Worm (Caenorhabditis elegans) whole organism, L3 larva: ENCODE data around the gene C34F11.8.

Source experiments
- jun-1 ChIP-seq: fragments of 150-350 bp; optimal IDR thresholded peaks from 2 replicates; lab custom pipeline; 2014; ENCODE audit warnings: missing biosample characterization, missing genetic modification reagents, missing genetic modification characterization
- nhr-77 ChIP-seq: fragments of 150-350 bp; optimal IDR thresholded peaks from 2 replicates; lab custom pipeline; 2014; ENCODE audit warnings: missing biosample characterization, missing genetic modification characterization
- pha-4 ChIP-seq: fragments of 150-350 bp; optimal IDR thresholded peaks from 2 replicates; lab custom pipeline; 2014; ENCODE audit warnings: missing biosample characterization, missing genetic modification reagents, missing genetic modification characterization

- TF ChIP-seq pha-4 (tag; lab: Kevin White, UChicago) = no peak
- TF ChIP-seq nhr-77 (tag; lab: Kevin White, UChicago) = no peak
- TF ChIP-seq jun-1 (tag; lab: Kevin White, UChicago) = no peak
Measured at ce11 chrII:5211970-5212369, 1.2 kb upstream of the C34F11.8 start, which contains the start of gene C34F11.2.
